Worm (Caenorhabditis elegans): Measurements from ENCODE around the gene hot-4.

DNA sequence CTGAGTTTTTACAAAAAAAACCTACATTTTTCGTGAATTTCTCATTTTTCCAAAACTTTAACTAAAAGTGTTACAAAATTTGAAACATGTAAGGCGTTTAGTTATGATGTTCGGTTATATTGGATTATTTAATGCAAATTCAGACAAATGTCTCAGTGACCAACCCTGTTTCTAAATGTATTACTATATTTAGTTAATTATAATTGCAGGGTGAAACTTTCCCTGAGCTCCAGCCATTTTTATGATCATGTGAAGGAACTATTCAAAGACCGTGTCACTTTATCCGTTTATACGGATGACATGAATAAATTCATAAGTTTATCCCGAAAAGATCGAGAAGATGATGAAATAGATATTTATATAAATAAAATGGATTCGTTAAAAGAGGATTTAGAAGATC, 26.4 kb upstream of the hot-4 start, which contains the start of gene C23G10.5:
- TF ChIP-seq nhr-76 (tag; optimal IDR thresholded peaks at IDR 0.05) = no peak
- no peak for TF ChIP-seq unc-39 (tag; optimal IDR thresholded peaks at IDR 0.05)
- TF ChIP-seq nhr-12 (tag; optimal IDR thresholded peaks at IDR 0.05) = no peak
- TF ChIP-seq bed-3 (GFP tag; optimal IDR thresholded peaks at IDR 0.05) = no peak
- TF ChIP-seq unc-62 (GFP tag; optimal IDR thresholded peaks at IDR 0.05) = no peak
- no peak for TF ChIP-seq ceh-43 (GFP tag; optimal IDR thresholded peaks at IDR 0.05)
- no peak for TF ChIP-seq sem-2 (GFP tag; optimal IDR thresholded peaks at IDR 0.05)
- TF ChIP-seq lsy-2 (tag; optimal IDR thresholded peaks at IDR 0.05) = no peak
- no peak for TF ChIP-seq lin-13 (tag; optimal IDR thresholded peaks at IDR 0.05)
- TF ChIP-seq nhr-237 (tag; optimal IDR thresholded peaks at IDR 0.05) = no peak
- TF ChIP-seq ztf-11 (tag; optimal IDR thresholded peaks at IDR 0.05) = no peak
- peak; percentile 48 for TF ChIP-seq elt-1 (tag; optimal IDR thresholded peaks at IDR 0.05; ENCODE audit: borderline replicate concordance, insufficient read depth)
